Fruit fly (Drosophila melanogaster) whole organism, wandering third instar larva: ENCODE measurements around the gene fax.
A peak's percentile ranks its signal among the peaks of the same experiment; 100 is the strongest.

Source experiments
- CG32264 ChIP-seq: fragments of 200-800 bp; sonication (Bioruptor generic); optimal IDR thresholded peaks from 2 replicates; lab custom pipeline; 2016; ENCODE audit warnings: missing biosample characterization, missing genetic modification characterization
- CG9705 ChIP-seq: fragments of 200-800 bp; sonication (Bioruptor generic); optimal IDR thresholded peaks from 2 replicates; lab custom pipeline; 2018; ENCODE audit warnings: missing biosample characterization, mild to moderate bottlenecking, missing genetic modification characterization
- Dfd ChIP-seq: fragments of >200 bp; optimal IDR thresholded peaks from 2 replicates; lab custom pipeline; 2017; ENCODE audit warnings: missing biosample characterization, missing genetic modification characterization
- Dif ChIP-seq: fragments of 200-275, 200-300 bp; sonication (Bioruptor generic); optimal IDR thresholded peaks from 2 replicates; lab custom pipeline; 2018; ENCODE audit warnings: missing biosample characterization, missing genetic modification characterization; ENCODE audit not compliant: partially characterized antibody
- GATAd ChIP-seq: sonication (Bioruptor generic); optimal IDR thresholded peaks from 2 replicates; lab custom pipeline; 2016; ENCODE audit warnings: missing biosample characterization, missing genetic modification characterization
- HLH106 ChIP-seq: fragments of 200-800 bp; optimal IDR thresholded peaks from 3 replicates; lab custom pipeline; 2019; ENCODE audit warnings: missing biosample characterization, mild to moderate bottlenecking, missing genetic modification characterization, moderate library complexity
- Hnf4 ChIP-seq: fragments of 200-800 bp; sonication (Bioruptor generic); optimal IDR thresholded peaks from 2 replicates; lab custom pipeline; 2016; ENCODE audit warnings: missing biosample characterization, mild to moderate bottlenecking, missing genetic modification characterization
- Hr83 ChIP-seq: fragments of 200-300 bp; sonication (Bioruptor generic); optimal IDR thresholded peaks from 2 replicates; lab custom pipeline; 2016; ENCODE audit warnings: missing biosample characterization, mild to moderate bottlenecking, missing genetic modification characterization, moderate library complexity; ENCODE audit not compliant: poor library complexity, severe bottlenecking
- Mio ChIP-seq: sonication (Bioruptor generic); optimal IDR thresholded peaks from 2 replicates; lab custom pipeline; 2016; ENCODE audit warnings: missing biosample characterization, missing genetic modification characterization
- Myc ChIP-seq: fragments of >200 bp; optimal IDR thresholded peaks from 2 replicates; lab custom pipeline; 2017
- OdsH ChIP-seq: fragments of 200-800 bp; sonication (Bioruptor generic); optimal IDR thresholded peaks from 2 replicates; lab custom pipeline; 2016; ENCODE audit warnings: missing biosample characterization, mild to moderate bottlenecking, missing genetic modification characterization
- Rel ChIP-seq, 2 experiments: fragments of 200-800 bp; sonication (Bioruptor generic) in 1 of 2; optimal IDR thresholded peaks; 2 replicates in 1 of 2; 3 replicates in 1 of 2; lab custom pipeline; 2016 to 2019; ENCODE audit warnings: mild to moderate bottlenecking in 2 of 2, missing biosample characterization in 2 of 2, missing genetic modification characterization in 2 of 2, moderate library complexity in 1 of 2
- Sp1 ChIP-seq: fragments of 200-800 bp; sonication (Bioruptor generic); optimal IDR thresholded peaks from 3 replicates; lab custom pipeline; 2019; ENCODE audit warnings: missing biosample characterization, mild to moderate bottlenecking, missing genetic modification characterization, moderate library complexity
- Vsx2 ChIP-seq: fragments of 200-300, 225-300 bp; sonication (Bioruptor generic); optimal IDR thresholded peaks from 2 replicates; lab custom pipeline; 2018; ENCODE audit warnings: missing biosample characterization, missing genetic modification characterization; ENCODE audit not compliant: partially characterized antibody
- br ChIP-seq: fragments of 200-800 bp; sonication (Bioruptor generic); optimal IDR thresholded peaks from 2 replicates; lab custom pipeline; 2016; ENCODE audit warnings: missing biosample characterization, missing genetic modification characterization
- brk ChIP-seq: fragments of 200-800 bp; sonication (Bioruptor generic); optimal IDR thresholded peaks from 2 replicates; lab custom pipeline; 2016; ENCODE audit warnings: missing biosample characterization, mild to moderate bottlenecking, missing genetic modification characterization
- dl ChIP-seq, 2 experiments: fragments of 175-275, 200-275 bp in 1 of 2; fragments of 200-275 bp in 1 of 2; sonication (Bioruptor generic); optimal IDR thresholded peaks; lab custom pipeline; 2018; ENCODE audit warnings: mild to moderate bottlenecking in 2 of 2, missing biosample characterization in 2 of 2, missing genetic modification characterization in 2 of 2, moderate library complexity in 2 of 2; ENCODE audit not compliant: partially characterized antibody in 2 of 2, insufficient read depth in 1 of 2
- dsf ChIP-seq: sonication (Bioruptor generic); optimal IDR thresholded peaks from 2 replicates; lab custom pipeline; 2016; ENCODE audit warnings: missing biosample characterization, missing genetic modification characterization, borderline replicate concordance
- ey ChIP-seq: fragments of 200-800 bp; sonication (Bioruptor generic); optimal IDR thresholded peaks from 2 replicates; lab custom pipeline; 2016; ENCODE audit warnings: missing biosample characterization, missing genetic modification characterization
- foxo ChIP-seq, 2 experiments: fragments of 200-800 bp; sonication (Bioruptor generic); optimal IDR thresholded peaks; 2 replicates in 1 of 2; 3 replicates in 1 of 2; lab custom pipeline; 2016 to 2017; ENCODE audit warnings: missing biosample characterization in 2 of 2, missing genetic modification characterization in 2 of 2
- fru ChIP-seq: fragments of 200-800 bp; sonication (Bioruptor generic); optimal IDR thresholded peaks from 3 replicates; lab custom pipeline; 2016; ENCODE audit warnings: missing biosample characterization, mild to moderate bottlenecking, missing genetic modification characterization
- h ChIP-seq: fragments of 200-800 bp; sonication (Bioruptor generic); optimal IDR thresholded peaks from 3 replicates; lab custom pipeline; 2016; ENCODE audit warnings: missing biosample characterization, mild to moderate bottlenecking, missing genetic modification characterization
- jim ChIP-seq: fragments of 175-275, 200-325 bp; sonication (Bioruptor generic); optimal IDR thresholded peaks from 2 replicates; lab custom pipeline; 2016; ENCODE audit warnings: missing biosample characterization, mild to moderate bottlenecking, missing genetic modification characterization
- pan ChIP-seq: fragments of >200 bp; optimal IDR thresholded peaks from 2 replicates; lab custom pipeline; 2017
- psq ChIP-seq: fragments of 200-800 bp; sonication (Bioruptor generic); optimal IDR thresholded peaks from 3 replicates; lab custom pipeline; 2017; ENCODE audit warnings: missing biosample characterization, mild to moderate bottlenecking, missing genetic modification characterization, moderate library complexity
- rgr ChIP-seq: fragments of 200-800 bp; sonication (Bioruptor generic); optimal IDR thresholded peaks from 3 replicates; lab custom pipeline; 2016; ENCODE audit warnings: missing biosample characterization, mild to moderate bottlenecking, missing genetic modification characterization
- sage ChIP-seq: fragments of 200-800 bp; sonication (Bioruptor generic); optimal IDR thresholded peaks from 2 replicates; lab custom pipeline; 2016; ENCODE audit warnings: missing biosample characterization, mild to moderate bottlenecking, missing genetic modification characterization
- sv ChIP-seq: fragments of 200-800 bp; sonication (Bioruptor generic); optimal IDR thresholded peaks from 3 replicates; lab custom pipeline; 2016; ENCODE audit warnings: missing biosample characterization, missing genetic modification characterization
- tai ChIP-seq: sonication (Bioruptor generic); optimal IDR thresholded peaks from 2 replicates; lab custom pipeline; 2016; ENCODE audit warnings: missing biosample characterization, missing genetic modification characterization

The fax gene

dm6 chr3L:16411566-16411965 lies at the start of gene fax:
fax (minus strand) TSS chr3L:16411828.
- peak; percentile 93 for TF ChIP-seq rgr (GFP tag; lab: Kevin White, UChicago)
- peak; percentile 39 for TF ChIP-seq CG9705 (GFP tag; lab: Kevin White, UChicago)
- TF ChIP-seq tai (GFP tag; lab: Kevin White, UChicago): no peak
- no peak for TF ChIP-seq dsf (GFP tag; lab: Kevin White, UChicago)
- peak; percentile 44 for TF ChIP-seq OdsH
- TF ChIP-seq fru: peak; percentile 4
- TF ChIP-seq sv: no peak
- no peak for TF ChIP-seq jim (GFP tag; lab: Kevin White, UChicago)
- TF ChIP-seq Dfd (GFP tag; lab: Kevin White, UChicago): no peak
- peak; percentile 81 for TF ChIP-seq Dif (GFP tag; lab: Kevin White, UChicago)
- peak; percentile 31 for TF ChIP-seq h (GFP tag; lab: Kevin White, UChicago)
- peak; percentile 37 for TF ChIP-seq sage (GFP tag; lab: Kevin White, UChicago)
- peak; percentile 31 for TF ChIP-seq psq
- no peak for TF ChIP-seq Mio (GFP tag; lab: Kevin White, UChicago)
- peak; percentile 84 for TF ChIP-seq Vsx2
- TF ChIP-seq dl (GFP tag; optimal IDR thresholded peaks at IDR 0.05; lab: Kevin White, UChicago; ENCODE audit: insufficient read depth in 1 of 2, partially characterized antibody in 2 of 2): peak; percentile 7 to 25
- TF ChIP-seq Hnf4 (GFP tag; lab: Kevin White, UChicago): no peak
- no peak for TF ChIP-seq pan (lab: Kevin White, UChicago)
- peak; percentile 22 for TF ChIP-seq Rel (GFP tag; optimal IDR thresholded peaks at IDR 0.05; lab: Kevin White, UChicago)
- TF ChIP-seq Rel (tag; optimal IDR thresholded peaks at IDR 0.05; lab: Kevin White, UChicago): peak; percentile 54
- TF ChIP-seq Hr83 (GFP tag; lab: Kevin White, UChicago): peak; percentile 79
- no peak for TF ChIP-seq HLH106 (tag; lab: Kevin White, UChicago)
- TF ChIP-seq ey (GFP tag; lab: Kevin White, UChicago): peak; percentile 7
- no peak for TF ChIP-seq brk (GFP tag; lab: Kevin White, UChicago)
- TF ChIP-seq GATAd: no peak
- TF ChIP-seq br (GFP tag; lab: Kevin White, UChicago): peak; percentile 54
- peak in 1 of 2 experiments; percentile 19 for TF ChIP-seq foxo (GFP tag; optimal IDR thresholded peaks at IDR 0.05; lab: Kevin White, UChicago)
- TF ChIP-seq Sp1: peak; percentile 73
- TF ChIP-seq Myc: no peak

- TF ChIP-seq brk (GFP tag; lab: Kevin White, UChicago): no peak
- TF ChIP-seq Dif (GFP tag; lab: Kevin White, UChicago): peak; percentile 4
- TF ChIP-seq dsf (GFP tag; lab: Kevin White, UChicago): no peak
- peak; percentile 10 for TF ChIP-seq sv
- no peak for TF ChIP-seq Vsx2
Observed at dm6 chr3L:16451887-16452751, 40.5 kb upstream of the fax start, which contains the start of gene dsx-c73A. dsx-c73A (minus strand) TSS chr3L:16451958.

- no peak for TF ChIP-seq ey (GFP tag; lab: Kevin White, UChicago)
- no peak for TF ChIP-seq OdsH
- no peak for TF ChIP-seq Mio (GFP tag; lab: Kevin White, UChicago)
- TF ChIP-seq, all 38 proteins: peak for 0
Observed at dm6 chr3L:16442628-16443027, 31.0 kb upstream of the fax start.

- TF ChIP-seq CG32264 (GFP tag; lab: Kevin White, UChicago) (no peak), Dfd (GFP tag; lab: Kevin White, UChicago) (no peak), ey (GFP tag; lab: Kevin White, UChicago) (no peak), dl (GFP tag; optimal IDR thresholded peaks at IDR 0.05; lab: Kevin White, UChicago; ENCODE audit: insufficient read depth in 1 of 2, partially characterized antibody in 2 of 2) (no peak), Rel (GFP tag; optimal IDR thresholded peaks at IDR 0.05; lab: Kevin White, UChicago) (no peak), Rel (tag; optimal IDR thresholded peaks at IDR 0.05; lab: Kevin White, UChicago) (no peak), foxo (GFP tag; optimal IDR thresholded peaks at IDR 0.05; lab: Kevin White, UChicago) (no peak)
Observed at dm6 chr3L:16437271-16437670, 25.6 kb upstream of the fax start.
